Fruit fly (Drosophila melanogaster) whole organism, embryonic: ENCODE measurements around the gene CG5326.

Experiments
- CG10209 ChIP-seq: fragments of 200-800 bp; sonication (Bioruptor generic); optimal IDR thresholded peaks from 3 replicates; lab custom pipeline; 2017; ENCODE audit warnings: missing biosample characterization, mild to moderate bottlenecking, missing genetic modification characterization, missing genetic modification reagents
- CG12071 ChIP-seq: fragments of 200-800 bp; sonication (Bioruptor generic); optimal IDR thresholded peaks from 3 replicates; lab custom pipeline; 2018; ENCODE audit warnings: missing biosample characterization, mild to moderate bottlenecking, missing genetic modification characterization
- CG13894 ChIP-seq: fragments of 200-800 bp; sonication (Bioruptor generic); optimal IDR thresholded peaks from 3 replicates; lab custom pipeline; 2018; ENCODE audit warnings: missing biosample characterization, mild to moderate bottlenecking, missing genetic modification characterization, moderate library complexity
- CG16813 ChIP-seq: fragments of 200-800 bp; sonication (Bioruptor generic); IDR thresholded peaks from 3 replicates; pipeline ENCODE4 v1.3.6; 2022; ENCODE audit warnings: missing biosample characterization, missing genetic modification characterization; ENCODE audit not compliant: partially characterized antibody
- CG18011 ChIP-seq: fragments of 200-800 bp; sonication (Bioruptor generic); optimal IDR thresholded peaks from 2 replicates; lab custom pipeline; 2017; ENCODE audit warnings: missing biosample characterization, missing genetic modification characterization, mild to moderate bottlenecking, moderate library complexity, missing genotype
- CG18599 ChIP-seq: fragments of 200-800 bp; sonication (Bioruptor generic); optimal IDR thresholded peaks from 3 replicates; lab custom pipeline; 2017; ENCODE audit warnings: missing biosample characterization, missing genetic modification characterization, mild to moderate bottlenecking, moderate library complexity, missing genetic modification reagents
- CG2199 ChIP-seq: fragments of 200-800 bp; sonication (Bioruptor generic); IDR thresholded peaks from 3 replicates; pipeline ENCODE4 v1.3.6; 2022; ENCODE audit warnings: missing biosample characterization, missing genetic modification characterization
- CG30431 ChIP-seq: fragments of 200-800 bp; sonication (Bioruptor generic); optimal IDR thresholded peaks from 2 replicates; lab custom pipeline; 2017; ENCODE audit warnings: missing biosample characterization, missing genetic modification characterization
- CG31441 ChIP-seq: fragments of 200-800 bp; sonication (Bioruptor generic); IDR thresholded peaks from 2 replicates; pipeline ENCODE4 v1.3.6; 2022; ENCODE audit warnings: missing biosample characterization, missing genetic modification characterization
- CG3847 ChIP-seq: fragments of 200-800 bp; sonication (Bioruptor generic); IDR thresholded peaks from 2 replicates; pipeline ENCODE4 v1.3.6; 2022; ENCODE audit warnings: missing biosample characterization, missing genetic modification characterization
- CG6272 ChIP-seq: fragments of 200-800 bp; sonication (Bioruptor generic); IDR thresholded peaks from 2 replicates; pipeline ENCODE4 v1.3.6; 2022; ENCODE audit warnings: missing biosample characterization, missing genetic modification characterization
- CG8281 ChIP-seq: fragments of 200-800 bp; sonication (Bioruptor generic); optimal IDR thresholded peaks from 2 replicates; lab custom pipeline; 2018; ENCODE audit warnings: missing biosample characterization, mild to moderate bottlenecking, missing genetic modification characterization, moderate library complexity
- CG9215 ChIP-seq: fragments of 200-800 bp; sonication (Bioruptor generic); IDR thresholded peaks from 2 replicates; pipeline ENCODE4 v1.3.6; 2022; ENCODE audit warnings: missing biosample characterization, missing genetic modification characterization
- CkIIα-i1 ChIP-seq: fragments of 200-800 bp; sonication (Bioruptor generic); IDR thresholded peaks from 2 replicates; pipeline ENCODE4 v1.3.6; 2022; ENCODE audit warnings: missing biosample characterization, missing genetic modification characterization
- Dip2 ChIP-seq: fragments of 200-800 bp; sonication (Bioruptor generic); IDR thresholded peaks from 2 replicates; pipeline ENCODE4 v1.3.6; 2022; ENCODE audit warnings: missing biosample characterization, missing genetic modification characterization
- E2f2 ChIP-seq: fragments of 200-800 bp; sonication (Bioruptor generic); IDR thresholded peaks from 2 replicates; pipeline ENCODE4 v1.3.6; 2022; ENCODE audit warnings: missing biosample characterization, missing genetic modification characterization
- Gug ChIP-seq: fragments of 200-800 bp; sonication (Bioruptor generic); IDR thresholded peaks from 4 replicates; pipeline ENCODE4 v1.3.6; 2022; ENCODE audit warnings: missing biosample characterization, missing genetic modification characterization
- HLH3B ChIP-seq: fragments of 200-800 bp; sonication (Bioruptor generic); IDR thresholded peaks from 2 replicates; pipeline ENCODE4 v1.3.6; 2022; ENCODE audit warnings: missing biosample characterization, missing genetic modification characterization
- HLH4C ChIP-seq: fragments of 200-800 bp; sonication (Bioruptor generic); IDR thresholded peaks from 3 replicates; pipeline ENCODE4 v1.3.6; 2022; ENCODE audit warnings: missing biosample characterization, missing genetic modification characterization; ENCODE audit not compliant: partially characterized antibody
- HmgZ ChIP-seq: fragments of 200-800 bp; sonication (Bioruptor generic); optimal IDR thresholded peaks from 2 replicates; lab custom pipeline; 2018; ENCODE audit warnings: missing biosample characterization, mild to moderate bottlenecking, missing genetic modification characterization
- Med ChIP-seq: fragments of 200-800 bp; sonication (Bioruptor generic); peaks from one replicate; lab custom pipeline; 2016; ENCODE audit warnings: missing biosample characterization, missing genetic modification characterization, mild to moderate bottlenecking, inconsistent platforms, moderate library complexity
- Nf-YA ChIP-seq: fragments of 200-800 bp; sonication (Bioruptor generic); IDR thresholded peaks from 2 replicates; pipeline ENCODE4 v1.3.6; 2022; ENCODE audit warnings: missing biosample characterization, missing genetic modification characterization
- TFAM ChIP-seq: fragments of 200-800 bp; sonication (Bioruptor generic); optimal IDR thresholded peaks from 2 replicates; lab custom pipeline; 2017; ENCODE audit warnings: missing biosample characterization, missing genetic modification characterization, inconsistent platforms
- Usf ChIP-seq: fragments of 200-800 bp; sonication (Bioruptor generic); optimal IDR thresholded peaks from 2 replicates; lab custom pipeline; 2017; ENCODE audit warnings: missing genotype, missing biosample characterization, missing genetic modification characterization
- ab ChIP-seq: fragments of 200-800 bp; sonication (Bioruptor generic); optimal IDR thresholded peaks from 2 replicates; lab custom pipeline; 2016; ENCODE audit warnings: missing biosample characterization, missing genetic modification characterization
- bbx ChIP-seq: fragments of 200-800 bp; sonication (Bioruptor generic); IDR thresholded peaks from 2 replicates; pipeline ENCODE4 v1.3.6; 2022; ENCODE audit warnings: missing biosample characterization, missing genetic modification characterization; ENCODE audit not compliant: partially characterized antibody
- bigmax ChIP-seq: fragments of 200-800 bp; sonication (Bioruptor generic); optimal IDR thresholded peaks from 2 replicates; lab custom pipeline; 2018; ENCODE audit warnings: missing biosample characterization, mild to moderate bottlenecking, missing genetic modification characterization
- btn ChIP-seq: fragments of 200-800 bp; sonication (Bioruptor generic); optimal IDR thresholded peaks from 2 replicates; lab custom pipeline; 2016; ENCODE audit warnings: missing biosample characterization, missing genetic modification characterization
- chinmo ChIP-seq: fragments of 200-800 bp; sonication (Bioruptor generic); IDR thresholded peaks from 4 replicates; pipeline ENCODE4 v1.3.6; 2022; ENCODE audit warnings: missing biosample characterization, missing genetic modification characterization; ENCODE audit not compliant: partially characterized antibody
- crp ChIP-seq, 2 experiments: fragments of 200-800 bp; sonication (Bioruptor generic); optimal IDR thresholded peaks; 2 replicates in 1 of 2; 3 replicates in 1 of 2; lab custom pipeline; 2017; ENCODE audit warnings: missing biosample characterization in 2 of 2, missing genetic modification characterization in 2 of 2, mild to moderate bottlenecking in 1 of 2, moderate library complexity in 1 of 2
- exex ChIP-seq: fragments of 200-800 bp; sonication (Bioruptor generic); optimal IDR thresholded peaks from 4 replicates; lab custom pipeline; 2018; ENCODE audit warnings: missing biosample characterization, mild to moderate bottlenecking, missing genetic modification characterization, moderate library complexity
- fd3F ChIP-seq: fragments of 200-800 bp; sonication (Bioruptor generic); optimal IDR thresholded peaks from 2 replicates; lab custom pipeline; 2018; ENCODE audit warnings: missing biosample characterization, mild to moderate bottlenecking, missing genetic modification characterization, moderate library complexity
- fd64A ChIP-seq: fragments of 200-800 bp; sonication (Bioruptor generic); optimal IDR thresholded peaks from 3 replicates; lab custom pipeline; 2018; ENCODE audit warnings: missing biosample characterization, mild to moderate bottlenecking, missing genetic modification characterization
- ftz-f1 ChIP-seq: fragments of 200-800 bp; sonication (Bioruptor generic); optimal IDR thresholded peaks from 2 replicates; lab custom pipeline; 2016; ENCODE audit warnings: missing biosample characterization, missing genetic modification characterization
- hb ChIP-seq: fragments of 200-800 bp; sonication (Bioruptor generic); IDR thresholded peaks from 3 replicates; pipeline ENCODE4 v1.3.6; 2022; ENCODE audit warnings: missing biosample characterization, missing genetic modification characterization; ENCODE audit not compliant: partially characterized antibody
- jing ChIP-seq: fragments of 200-800 bp; sonication (Bioruptor generic); optimal IDR thresholded peaks from 2 replicates; lab custom pipeline; 2018; ENCODE audit warnings: missing biosample characterization, mild to moderate bottlenecking, missing genetic modification characterization
- mld ChIP-seq: fragments of 200-800 bp; sonication (Bioruptor generic); IDR thresholded peaks from 3 replicates; pipeline ENCODE4 v1.3.6; 2022; ENCODE audit warnings: missing biosample characterization, missing genetic modification characterization; ENCODE audit not compliant: partially characterized antibody
- oc ChIP-seq: fragments of 200-800 bp; sonication (Bioruptor generic); optimal IDR thresholded peaks from 2 replicates; lab custom pipeline; 2018; ENCODE audit warnings: missing biosample characterization, mild to moderate bottlenecking, missing genetic modification characterization, moderate library complexity
- otp ChIP-seq: fragments of 200-800 bp; sonication (Bioruptor generic); IDR thresholded peaks from 3 replicates; pipeline ENCODE4, ENCODE4 v1.3.6; 2022; ENCODE audit warnings: missing biosample characterization, missing genetic modification characterization
- pfk ChIP-seq: fragments of 200-800 bp; sonication (Bioruptor generic); optimal IDR thresholded peaks from 2 replicates; lab custom pipeline; 2018; ENCODE audit warnings: missing biosample characterization, mild to moderate bottlenecking, missing genetic modification characterization, moderate library complexity
- prd ChIP-seq, 3 experiments: fragments of >200 bp in 2 of 3; fragments of 200-800 bp in 1 of 3; sonication (Bioruptor generic) in 1 of 3; optimal IDR thresholded peaks in 2 of 3; IDR thresholded peaks in 1 of 3; 2 replicates in 2 of 3; 3 replicates in 1 of 3; pipeline versions ENCODE4 v1.3.6 to Lab custom; 2017 to 2022; ENCODE audit warnings: missing biosample characterization in 1 of 3, missing genetic modification characterization in 1 of 3
- ro ChIP-seq: fragments of 200-800 bp; sonication (Bioruptor generic); IDR thresholded peaks from 2 replicates; pipeline ENCODE4 v1.3.6; 2022; ENCODE audit warnings: missing biosample characterization, missing genetic modification characterization
- sc ChIP-seq, 3 experiments: fragments of >200 bp in 2 of 3; fragments of 200-800 bp in 1 of 3; sonication (Bioruptor generic) in 1 of 3; optimal IDR thresholded peaks; 2 replicates in 2 of 3; 3 replicates in 1 of 3; lab custom pipeline; 2017; ENCODE audit warnings: mild to moderate bottlenecking in 1 of 3, missing biosample characterization in 1 of 3, missing genetic modification characterization in 1 of 3, missing genetic modification reagents in 1 of 3
- slbo ChIP-seq: fragments of 200-800 bp; sonication (Bioruptor generic); IDR thresholded peaks from 2 replicates; pipeline ENCODE4 v1.3.6; 2022; ENCODE audit warnings: missing biosample characterization, missing genetic modification characterization
- vvl ChIP-seq: fragments of 200-800 bp; sonication (Bioruptor generic); IDR thresholded peaks from 2 replicates; pipeline ENCODE4 v1.3.6; 2022; ENCODE audit warnings: missing biosample characterization, missing genetic modification characterization

CG5326 gene

dm6 chr3R:22557100-22557741 is 17.5 kb upstream of the CG5326 start (continued):
- TF ChIP-seq Nf-YA (GFP tag; lab: Robert Waterston, UW) = no peak
- no peak for TF ChIP-seq E2f2 (GFP tag; lab: Robert Waterston, UW)
- no peak for TF ChIP-seq CG18599 (GFP tag; lab: Kevin White, UChicago)

- TF ChIP-seq slbo (GFP tag; lab: Robert Waterston, UW) (0 out of 2 replicates have a peak, but pooled peaks have one; percentile 25), mld (GFP tag; lab: Robert Waterston, UW) (no peak), CG18011 (no peak), CG31441 (GFP tag; lab: Robert Waterston, UW) (no peak), sc (optimal IDR thresholded peaks at IDR 0.05; lab: Kevin White, UChicago) (no peak), sc (GFP tag; optimal IDR thresholded peaks at IDR 0.05; lab: Kevin White, UChicago) (no peak), vvl (GFP tag; lab: Robert Waterston, UW) (0 out of 2 replicates have a peak, but pooled peaks have one; percentile 31), CG2199 (GFP tag; lab: Robert Waterston, UW) (no peak), otp (GFP tag; lab: Robert Waterston, UW) (no peak), Med (GFP tag; lab: Kevin White, UChicago) (peak; percentile 57), ftz-f1 (GFP tag; lab: Kevin White, UChicago) (no peak), ro (GFP tag; lab: Robert Waterston, UW) (no peak), CG6272 (GFP tag; lab: Robert Waterston, UW) (no peak), CG10209 (GFP tag; lab: Kevin White, UChicago) (no peak), HLH3B (GFP tag; lab: Robert Waterston, UW) (no peak), CG12071 (no peak), Usf (GFP tag; lab: Kevin White, UChicago) (no peak), prd (optimal IDR thresholded peaks at IDR 0.05; lab: Kevin White, UChicago) (no peak), prd (GFP tag; IDR thresholded peaks at IDR 0.05; lab: Robert Waterston, UW) (0 out of 3 replicates have a peak, but pooled peaks have one; percentile 13), hb (no peak), HLH4C (GFP tag; lab: Robert Waterston, UW) (no peak)
Measured at dm6 chr3R:22552686-22553085, 13.0 kb upstream of the CG5326 start.

- no peak for TF ChIP-seq bbx (GFP tag; lab: Robert Waterston, UW)
- no peak for TF ChIP-seq btn (GFP tag; lab: Kevin White, UChicago)
- no peak for TF ChIP-seq oc (tag; lab: Kevin White, UChicago)
- no peak for TF ChIP-seq pfk
- TF ChIP-seq CkIIα-i1 = no peak
- TF ChIP-seq exex = no peak
- no peak for TF ChIP-seq Nf-YA (GFP tag; lab: Robert Waterston, UW)
- TF ChIP-seq CG16813 (GFP tag; lab: Robert Waterston, UW) = 0 out of 3 replicates have a peak, but pooled peaks have one; percentile 17
- no peak for TF ChIP-seq Dip2 (GFP tag; lab: Robert Waterston, UW)
- TF ChIP-seq CG3847 (GFP tag; lab: Robert Waterston, UW) = no peak
- TF ChIP-seq CG13894 (tag; lab: Kevin White, UChicago) = no peak
- TF ChIP-seq chinmo (GFP tag; lab: Robert Waterston, UW) = 0 out of 4 replicates have a peak, but pooled peaks have one; percentile 64
- no peak for TF ChIP-seq CG8281 (tag; lab: Kevin White, UChicago)
- TF ChIP-seq ab (GFP tag; lab: Kevin White, UChicago) = no peak
- no peak for TF ChIP-seq fd3F
- no peak for TF ChIP-seq TFAM (GFP tag; lab: Kevin White, UChicago)
- TF ChIP-seq crp (GFP tag; optimal IDR thresholded peaks at IDR 0.05; lab: Kevin White, UChicago) = no peak
- TF ChIP-seq fd64A (GFP tag; lab: Kevin White, UChicago) = no peak
- no peak for TF ChIP-seq Gug
- no peak for TF ChIP-seq CG30431 (GFP tag; lab: Kevin White, UChicago)
- TF ChIP-seq CG9215 = no peak
- no peak for TF ChIP-seq bigmax (GFP tag; lab: Kevin White, UChicago)
- TF ChIP-seq jing (GFP tag; lab: Kevin White, UChicago) = no peak
- TF ChIP-seq HmgZ (tag; lab: Kevin White, UChicago) = no peak
Measured at dm6 chr3R:22550306-22550812, 10.6 kb upstream of the CG5326 start, which contains the start of gene bond. Gene bond, plus strand, starts transcription at chr3R:22550680.
